Worm (Caenorhabditis elegans) whole organism, young adult: ENCODE data around the gene btb-14.

ENCODE experiments used
- B0261.1 ChIP-seq: sonication (generic microtip); optimal IDR thresholded peaks from 2 replicates; lab custom pipeline; 2016; ENCODE audit warnings: mild to moderate bottlenecking, missing genetic modification characterization, moderate library complexity, missing compliant biosample characterization
- F37B4.10 ChIP-seq: fragments of 200-800 bp; sonication (Bioruptor generic); IDR thresholded peaks from 2 replicates; pipeline ENCODE4 v1.3.6; 2022; ENCODE audit warnings: missing genetic modification characterization, missing compliant biosample characterization
- F52B5.7 ChIP-seq: sonication (generic microtip); optimal IDR thresholded peaks from 2 replicates; lab custom pipeline; 2016; ENCODE audit warnings: mild to moderate bottlenecking, missing genetic modification characterization, missing compliant biosample characterization
- T07F8.4 ChIP-seq: sonication (generic microtip); optimal IDR thresholded peaks from 2 replicates; lab custom pipeline; 2016; ENCODE audit warnings: mild to moderate bottlenecking, missing genetic modification characterization, moderate library complexity, missing compliant biosample characterization
- Y67H2A.10 ChIP-seq: fragments of 200-800 bp; sonication (Bioruptor generic); conservative IDR thresholded peaks from 2 replicates; pipeline ENCODE4 v1.3.6; 2022; ENCODE audit warnings: missing genetic modification reagents, missing genetic modification characterization, missing compliant biosample characterization
- Y95B8A.8 ChIP-seq: fragments of 200-800 bp; sonication (Bioruptor generic); IDR thresholded peaks from 2 replicates; pipeline ENCODE4 v1.3.6; 2022; ENCODE audit warnings: missing genetic modification reagents, missing genetic modification characterization, missing compliant biosample characterization
- attf-3 ChIP-seq: fragments of 200-800 bp; sonication (Bioruptor generic); conservative IDR thresholded peaks from 2 replicates; pipeline ENCODE4 v1.3.6; 2022; ENCODE audit warnings: missing genetic modification reagents, missing genetic modification characterization, missing compliant biosample characterization
- attf-6 ChIP-seq: fragments of 200-800 bp; sonication (Bioruptor generic); IDR thresholded peaks from 2 replicates; pipeline ENCODE4 v1.3.6; 2022; ENCODE audit warnings: missing genetic modification reagents, missing genetic modification characterization, missing compliant biosample characterization
- bed-2 ChIP-seq: fragments of 200-800 bp; sonication (Bioruptor generic); IDR thresholded peaks from 2 replicates; pipeline ENCODE4 v1.3.6; 2022; ENCODE audit warnings: missing genetic modification reagents, missing genetic modification characterization, missing compliant biosample characterization
- ccch-3 ChIP-seq: fragments of 200-800 bp; sonication (Bioruptor generic); optimal IDR thresholded peaks from 2 replicates; lab custom pipeline; 2018; ENCODE audit warnings: mild to moderate bottlenecking, missing genetic modification characterization, missing compliant biosample characterization
- ceh-100 ChIP-seq: fragments of 200-800 bp; sonication (Bioruptor generic); IDR thresholded peaks from 2 replicates; pipeline ENCODE4 v1.3.6; 2022; ENCODE audit warnings: missing genetic modification reagents, missing genetic modification characterization, missing compliant biosample characterization
- ceh-58 ChIP-seq: fragments of 200-800 bp; sonication (Bioruptor generic); IDR thresholded peaks from 2 replicates; pipeline ENCODE4 v1.3.6; 2022; ENCODE audit warnings: missing genetic modification characterization, missing compliant biosample characterization
- ceh-79 ChIP-seq: sonication (generic microtip); optimal IDR thresholded peaks from 2 replicates; lab custom pipeline; 2017; ENCODE audit warnings: mild to moderate bottlenecking, missing genetic modification characterization, missing compliant biosample characterization
- chd-7 ChIP-seq: sonication (generic microtip); optimal IDR thresholded peaks from 2 replicates; lab custom pipeline; 2016; ENCODE audit warnings: mild to moderate bottlenecking, missing genetic modification characterization, moderate library complexity, missing compliant biosample characterization
- egl-18 ChIP-seq: fragments of 200-800 bp; sonication (Bioruptor generic); IDR thresholded peaks from 2 replicates; pipeline ENCODE4 v1.3.6; 2022; ENCODE audit warnings: missing genetic modification reagents, missing genetic modification characterization, missing compliant biosample characterization
- egl-44 ChIP-seq: fragments of 200-800 bp; sonication (Bioruptor generic); IDR thresholded peaks from 2 replicates; pipeline ENCODE4 v1.3.6; 2022; ENCODE audit warnings: missing genetic modification reagents, missing genetic modification characterization, missing compliant biosample characterization
- ekl-4 ChIP-seq: fragments of 200-800 bp; sonication (Bioruptor generic); IDR thresholded peaks from 2 replicates; pipeline ENCODE4 v1.3.6; 2022; ENCODE audit warnings: missing genetic modification reagents, missing genetic modification characterization, missing compliant biosample characterization
- fkh-3 ChIP-seq: sonication (generic microtip); optimal IDR thresholded peaks from 2 replicates; lab custom pipeline; 2016; ENCODE audit warnings: mild to moderate bottlenecking, missing genetic modification characterization, missing compliant biosample characterization
- hrde-1 ChIP-seq: sonication (generic microtip); optimal IDR thresholded peaks from 2 replicates; lab custom pipeline; 2016; ENCODE audit warnings: missing genetic modification characterization, mild to moderate bottlenecking, missing compliant biosample characterization, moderate library complexity, missing genotype, missing genetic modification reagents, borderline replicate concordance
- lag-1 ChIP-seq: fragments of 200-800 bp; sonication (Bioruptor generic); IDR thresholded peaks from 2 replicates; pipeline ENCODE4 v1.3.6; 2022; ENCODE audit warnings: missing genetic modification reagents, missing genetic modification characterization, missing compliant biosample characterization
- let-607 ChIP-seq, 2 experiments: fragments of 200-800 bp in 1 of 2; sonication (Bioruptor generic) in 1 of 2; sonication (generic microtip) in 1 of 2; optimal IDR thresholded peaks; 2 replicates each; lab custom pipeline; 2016 to 2018; ENCODE audit warnings: mild to moderate bottlenecking in 2 of 2, missing compliant biosample characterization in 2 of 2, missing genetic modification characterization in 2 of 2, moderate library complexity in 2 of 2, missing genotype in 1 of 2
- lin-40 ChIP-seq: sonication (generic microtip); optimal IDR thresholded peaks from 2 replicates; lab custom pipeline; 2016; ENCODE audit warnings: missing genetic modification characterization, mild to moderate bottlenecking, missing compliant biosample characterization, missing genotype, missing genetic modification reagents
- madf-10 ChIP-seq: sonication (generic microtip); optimal IDR thresholded peaks from 2 replicates; lab custom pipeline; 2016; ENCODE audit warnings: mild to moderate bottlenecking, missing genetic modification characterization, missing compliant biosample characterization
- madf-6 ChIP-seq: fragments of 200-800 bp; sonication (Bioruptor generic); IDR thresholded peaks from 2 replicates; pipeline ENCODE4 v1.3.6; 2022; ENCODE audit warnings: missing genetic modification reagents, missing genetic modification characterization, missing compliant biosample characterization
- mel-28 ChIP-seq: sonication (generic microtip); optimal IDR thresholded peaks from 2 replicates; lab custom pipeline; 2016; ENCODE audit warnings: borderline replicate concordance, mild to moderate bottlenecking, missing genetic modification characterization, missing compliant biosample characterization
- mxl-1 ChIP-seq: sonication (generic microtip); optimal IDR thresholded peaks from 2 replicates; lab custom pipeline; 2016; ENCODE audit warnings: missing genetic modification characterization, missing compliant biosample characterization
- nhr-27 ChIP-seq: fragments of 200-800 bp; sonication (Bioruptor generic); optimal IDR thresholded peaks from 2 replicates; lab custom pipeline; 2018; ENCODE audit warnings: mild to moderate bottlenecking, missing genetic modification characterization, moderate library complexity, missing compliant biosample characterization
- nhr-90 ChIP-seq: sonication (generic microtip); optimal IDR thresholded peaks from 2 replicates; lab custom pipeline; 2016; ENCODE audit warnings: missing genotype, mild to moderate bottlenecking, missing genetic modification characterization, missing compliant biosample characterization
- pha-4 ChIP-seq: fragments of 150-350 bp; sonication (generic microtip); optimal IDR thresholded peaks from 2 replicates; lab custom pipeline; 2014; ENCODE audit warnings: missing biosample characterization, missing genetic modification reagents, missing genetic modification characterization
- sdz-38 ChIP-seq: sonication (generic microtip); optimal IDR thresholded peaks from 2 replicates; lab custom pipeline; 2016; ENCODE audit warnings: missing genotype, missing genetic modification characterization, missing compliant biosample characterization
- sea-2 ChIP-seq: fragments of 200-800 bp; sonication (Bioruptor generic); IDR thresholded peaks from 2 replicates; pipeline ENCODE4 v1.3.6; 2022; ENCODE audit warnings: missing genetic modification characterization, missing compliant biosample characterization
- snpc-1.1 ChIP-seq: sonication (generic microtip); optimal IDR thresholded peaks from 2 replicates; lab custom pipeline; 2017; ENCODE audit warnings: missing genetic modification characterization, mild to moderate bottlenecking, missing compliant biosample characterization, antibody characterized with exemption, moderate library complexity, missing genotype, missing genetic modification reagents; ENCODE audit not compliant: insufficient read depth
- snpc-3.4 ChIP-seq: sonication (generic microtip); optimal IDR thresholded peaks from 2 replicates; lab custom pipeline; 2017; ENCODE audit warnings: missing genetic modification characterization, mild to moderate bottlenecking, missing compliant biosample characterization, antibody characterized with exemption, moderate library complexity, missing genotype, missing genetic modification reagents
- snpc-4 ChIP-seq, 5 experiments: fragments of 150-350 bp in 1 of 5; sonication (generic microtip) in 4 of 5; optimal IDR thresholded peaks; 2 replicates each; lab custom pipeline; 2014 to 2018; ENCODE audit warnings: missing genetic modification characterization in 5 of 5, missing biosample characterization in 3 of 5, antibody characterized with exemption in 2 of 5, mild to moderate bottlenecking in 2 of 5, missing compliant biosample characterization in 2 of 5, missing genotype in 2 of 5, moderate library complexity in 2 of 5, missing genetic modification reagents in 1 of 5
- tbp1 ChIP-seq: fragments of 200-800 bp; sonication (Bioruptor generic); optimal IDR thresholded peaks from 2 replicates; lab custom pipeline; 2018; ENCODE audit warnings: mild to moderate bottlenecking, missing genetic modification characterization, missing compliant biosample characterization
- tbx-9 ChIP-seq: sonication (generic microtip); optimal IDR thresholded peaks from 2 replicates; lab custom pipeline; 2016; ENCODE audit warnings: borderline replicate concordance, missing genetic modification characterization, inconsistent platforms, missing compliant biosample characterization
- xnd-1 ChIP-seq: sonication (generic microtip); optimal IDR thresholded peaks from 2 replicates; lab custom pipeline; 2016; ENCODE audit warnings: missing genotype, missing genetic modification reagents, missing genetic modification characterization, missing compliant biosample characterization
- ztf-18 ChIP-seq: sonication (generic microtip); optimal IDR thresholded peaks from 2 replicates; lab custom pipeline; 2016; ENCODE audit warnings: missing genotype, mild to moderate bottlenecking, missing genetic modification characterization, missing compliant biosample characterization
- ztf-25 ChIP-seq: fragments of 200-800 bp; sonication (Bioruptor generic); IDR thresholded peaks from 2 replicates; pipeline ENCODE4 v1.3.6; 2022; ENCODE audit warnings: missing genetic modification reagents, missing genetic modification characterization, missing compliant biosample characterization
- ztf-28 ChIP-seq: fragments of 200-800 bp; sonication (Bioruptor generic); IDR thresholded peaks from 2 replicates; pipeline ENCODE4 v1.3.6; 2022; ENCODE audit warnings: missing genetic modification reagents, missing genetic modification characterization, missing compliant biosample characterization

Gene btb-14

DNA sequence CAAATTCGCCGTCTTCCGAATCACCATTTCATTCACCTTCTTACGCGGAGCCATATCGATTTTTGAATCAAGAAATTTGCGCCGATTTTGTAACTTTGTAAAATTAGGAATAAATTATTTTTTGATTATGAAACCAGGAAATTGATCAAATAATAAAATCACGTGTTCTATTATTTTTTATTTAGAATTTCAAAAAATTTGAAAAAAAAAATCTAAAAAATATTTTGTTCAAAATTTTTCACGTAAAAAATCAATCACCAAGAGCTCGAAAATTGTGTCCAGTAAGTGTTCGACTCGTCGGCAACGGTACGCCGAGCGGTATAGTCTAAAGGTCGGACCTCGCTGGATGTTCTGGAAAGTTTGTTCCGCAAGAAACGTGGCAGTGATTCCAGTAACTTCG lies 10.4 kb downstream of the btb-14 start, which contains the start of gene Y57A10B.7:
TSS of gene Y57A10B.7 (minus strand) at position 101 of the 400 bp plus-strand sequence.
- TF ChIP-seq ccch-3 (GFP tag; lab: Kevin White, UChicago) (no peak), mxl-1 (tag; lab: Kevin White, UChicago) (no peak), attf-3 (GFP tag; lab: Robert Waterston, UW) (no peak), Y67H2A.10 (no peak), Y95B8A.8 (no peak), chd-7 (tag; lab: Kevin White, UChicago) (no peak), sea-2 (GFP tag; lab: Robert Waterston, UW) (no peak), hrde-1 (tag; lab: Kevin White, UChicago) (no peak), nhr-90 (tag; lab: Kevin White, UChicago) (no peak), lag-1 (GFP tag; lab: Robert Waterston, UW) (no peak), bed-2 (no peak), sdz-38 (tag; lab: Kevin White, UChicago) (no peak), snpc-4 (GFP tag; optimal IDR thresholded peaks at IDR 0.05; lab: Kevin White, UChicago) (no peak), snpc-4 (tag; optimal IDR thresholded peaks at IDR 0.05; lab: Kevin White, UChicago) (no peak), ztf-28 (GFP tag; lab: Robert Waterston, UW) (no peak), xnd-1 (tag; lab: Kevin White, UChicago) (no peak), nhr-27 (tag; lab: Kevin White, UChicago) (no peak), tbp1 (GFP tag; lab: Kevin White, UChicago) (no peak), tbx-9 (tag; lab: Kevin White, UChicago) (no peak), F37B4.10 (no peak)
- TF ChIP-seq, all 124 proteins: peak for 0

DNA sequence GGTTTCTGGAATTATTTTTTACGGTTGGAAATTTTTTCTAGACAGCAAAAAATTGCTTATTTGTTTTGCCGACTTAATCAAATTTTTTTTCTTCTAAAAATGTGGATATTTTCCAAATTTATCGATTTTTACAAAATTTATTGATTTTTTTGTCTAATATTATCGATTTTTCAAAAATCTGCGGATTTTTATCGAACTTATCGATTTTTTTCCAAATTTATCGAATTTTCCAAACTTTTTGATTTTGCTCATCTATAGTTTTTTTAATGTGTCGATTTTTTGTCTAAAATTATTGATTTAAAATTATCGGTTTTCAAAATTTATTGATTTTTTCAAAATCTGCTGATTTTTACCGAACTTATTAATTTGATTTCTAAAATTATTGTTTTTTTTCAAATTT lies 10.9 kb downstream of the btb-14 start:
- TF ChIP-seq B0261.1 (tag; lab: Kevin White, UChicago): no peak
- no peak for TF ChIP-seq ekl-4 (GFP tag; lab: Robert Waterston, UW)
- TF ChIP-seq ztf-18 (tag; lab: Kevin White, UChicago): no peak
- TF ChIP-seq fkh-3 (tag; lab: Kevin White, UChicago): no peak
- no peak for TF ChIP-seq T07F8.4 (tag; lab: Kevin White, UChicago)
- TF ChIP-seq madf-10: no peak
- no peak for TF ChIP-seq egl-18 (GFP tag; lab: Robert Waterston, UW)
- TF ChIP-seq madf-6 (GFP tag; lab: Robert Waterston, UW): no peak
- TF ChIP-seq nhr-90 (tag; lab: Kevin White, UChicago): no peak
- no peak for TF ChIP-seq snpc-3.4 (tag; lab: Kevin White, UChicago)
- TF ChIP-seq lin-40: no peak
- TF ChIP-seq sea-2 (GFP tag; lab: Robert Waterston, UW): no peak
- TF ChIP-seq, all 124 proteins: peak for 0

DNA sequence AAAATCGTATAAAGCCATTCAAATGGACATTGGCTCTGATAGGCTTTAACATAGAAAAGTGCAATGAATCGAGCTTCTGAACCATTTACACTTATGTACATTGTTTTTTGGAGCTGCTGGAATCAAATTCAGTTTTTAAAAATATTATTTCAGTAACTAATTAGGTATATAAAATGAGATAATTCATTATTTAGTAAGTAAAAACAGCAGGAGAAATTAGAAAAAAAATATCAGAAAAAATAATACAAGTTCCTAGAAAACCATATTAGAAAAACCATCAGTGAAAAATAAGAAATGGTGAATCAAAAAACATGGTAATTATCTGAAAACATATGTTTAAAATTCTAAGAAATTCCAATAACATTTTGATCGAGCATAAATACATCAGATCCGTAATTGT lies 14.4 kb downstream of the btb-14 start, which contains the start of gene F57G9.7:
TSS of gene F57G9.7 (minus strand) at position 101 of the 400 bp plus-strand sequence.
- TF ChIP-seq egl-44 (GFP tag; lab: Robert Waterston, UW) (no peak), let-607 (tag; optimal IDR thresholded peaks at IDR 0.05; lab: Kevin White, UChicago) (no peak), F52B5.7 (tag; lab: Kevin White, UChicago) (no peak), ztf-25 (GFP tag; lab: Robert Waterston, UW) (no peak), snpc-1.1 (no peak), chd-7 (tag; lab: Kevin White, UChicago) (no peak), ceh-58 (no peak), ceh-100 (GFP tag; lab: Robert Waterston, UW) (no peak), mel-28 (tag; lab: Kevin White, UChicago) (no peak), tbp1 (GFP tag; lab: Kevin White, UChicago) (no peak), ceh-79 (tag; lab: Kevin White, UChicago) (no peak), attf-6 (GFP tag; lab: Robert Waterston, UW) (no peak), pha-4 (tag; lab: Kevin White, UChicago) (no peak)
